Fruit fly (Drosophila melanogaster) whole organism, embryonic: ENCODE measurements around the gene CG8958.

Experiments used
- B-H1 ChIP-seq: fragments of 200-800 bp; sonication (Bioruptor generic); IDR thresholded peaks from 3 replicates; pipeline ENCODE4 v1.3.6; 2022; ENCODE audit warnings: missing biosample characterization, missing genetic modification characterization
- CG10147 ChIP-seq: fragments of 200-800 bp; sonication (Bioruptor generic); optimal IDR thresholded peaks from 2 replicates; lab custom pipeline; 2019; ENCODE audit warnings: missing biosample characterization, mild to moderate bottlenecking, missing genetic modification characterization, moderate library complexity
- CG1024 ChIP-seq: fragments of 200-800 bp; sonication (Bioruptor generic); IDR thresholded peaks from 2 replicates; pipeline ENCODE4 v1.3.6; 2022; ENCODE audit warnings: missing biosample characterization, missing genetic modification characterization
- CG11504 ChIP-seq: fragments of 200-800 bp; sonication (Bioruptor generic); optimal IDR thresholded peaks from 3 replicates; lab custom pipeline; 2019; ENCODE audit warnings: missing biosample characterization, mild to moderate bottlenecking, missing genetic modification characterization, moderate library complexity
- CG13296 ChIP-seq: fragments of 200-800 bp; sonication (Bioruptor generic); optimal IDR thresholded peaks from 3 replicates; lab custom pipeline; 2018; ENCODE audit warnings: missing biosample characterization, mild to moderate bottlenecking, missing genetic modification characterization
- CG14667 ChIP-seq: fragments of 200-800 bp; sonication (Bioruptor generic); IDR thresholded peaks from 2 replicates; pipeline ENCODE4 v1.3.6; 2022; ENCODE audit warnings: missing biosample characterization, missing genetic modification characterization
- CG1603 ChIP-seq: fragments of 200-800 bp; sonication (Bioruptor generic); optimal IDR thresholded peaks from 2 replicates; lab custom pipeline; 2019; ENCODE audit warnings: missing biosample characterization, mild to moderate bottlenecking, missing genetic modification characterization, moderate library complexity
- CG17328 ChIP-seq: fragments of 200-800 bp; sonication (Bioruptor generic); IDR thresholded peaks from 2 replicates; pipeline ENCODE4 v1.3.6; 2022; ENCODE audit warnings: missing biosample characterization, missing genetic modification characterization
- CG17802 ChIP-seq: fragments of 200-800 bp; sonication (Bioruptor generic); optimal IDR thresholded peaks from 2 replicates; lab custom pipeline; 2018; ENCODE audit warnings: missing biosample characterization, mild to moderate bottlenecking, missing genetic modification characterization, moderate library complexity
- CG34422 ChIP-seq: fragments of 200-800 bp; sonication (Bioruptor generic); IDR thresholded peaks from 3 replicates; pipeline ENCODE4 v1.3.6; 2022; ENCODE audit warnings: missing biosample characterization, missing genetic modification characterization
- Dbx ChIP-seq: fragments of 200-800 bp; sonication (Bioruptor generic); IDR thresholded peaks from 3 replicates; pipeline ENCODE4 v1.3.6; 2022; ENCODE audit warnings: missing biosample characterization, missing genetic modification characterization
- Deaf1 ChIP-seq: fragments of 200-800 bp; optimal IDR thresholded peaks from 3 replicates; lab custom pipeline; 2019; ENCODE audit warnings: missing biosample characterization, mild to moderate bottlenecking, missing genetic modification characterization, moderate library complexity
- Dll ChIP-seq: fragments of 200-800 bp; sonication (Bioruptor generic); IDR thresholded peaks from 4 replicates; pipeline ENCODE4 v1.3.6; 2022; ENCODE audit warnings: missing biosample characterization, missing genetic modification characterization; ENCODE audit not compliant: partially characterized antibody
- E2f2 ChIP-seq: fragments of 200-800 bp; sonication (Bioruptor generic); IDR thresholded peaks from 2 replicates; pipeline ENCODE4 v1.3.6; 2022; ENCODE audit warnings: missing biosample characterization, missing genetic modification characterization
- H2.0 ChIP-seq: fragments of 200-800 bp; sonication (Bioruptor generic); IDR thresholded peaks from 2 replicates; pipeline ENCODE4 v1.3.6; 2022; ENCODE audit warnings: missing biosample characterization, missing genetic modification characterization
- Hand ChIP-seq: fragments of 200-800 bp; sonication (Bioruptor generic); optimal IDR thresholded peaks from 2 replicates; lab custom pipeline; 2017; ENCODE audit warnings: mild to moderate bottlenecking, missing biosample characterization, missing genetic modification reagents, missing genetic modification characterization
- Hmr ChIP-seq: fragments of 200-800 bp; sonication (Bioruptor generic); optimal IDR thresholded peaks from 3 replicates; lab custom pipeline; 2017; ENCODE audit warnings: mild to moderate bottlenecking, missing biosample characterization, missing genetic modification reagents, missing genetic modification characterization
- Hr78 ChIP-seq, 2 experiments: fragments of 200-800 bp in 1 of 2; fragments of >200 bp in 1 of 2; sonication (Bioruptor generic) in 1 of 2; optimal IDR thresholded peaks; 2 replicates each; lab custom pipeline; 2017 to 2019; ENCODE audit warnings: missing biosample characterization in 2 of 2, missing genetic modification characterization in 2 of 2, mild to moderate bottlenecking in 1 of 2, moderate library complexity in 1 of 2
- Hsf ChIP-seq: fragments of 200-800 bp; sonication (Bioruptor generic); optimal IDR thresholded peaks from 3 replicates; lab custom pipeline; 2016; ENCODE audit warnings: missing biosample characterization, missing genetic modification characterization
- Jarid2 ChIP-seq: fragments of 200-800 bp; sonication (Bioruptor generic); optimal IDR thresholded peaks from 3 replicates; lab custom pipeline; 2017; ENCODE audit warnings: mild to moderate bottlenecking, missing biosample characterization, missing genetic modification reagents, missing genetic modification characterization
- MESR4 ChIP-seq: fragments of 200-800 bp; sonication (Bioruptor generic); optimal IDR thresholded peaks from 2 replicates; lab custom pipeline; 2018; ENCODE audit warnings: missing biosample characterization, mild to moderate bottlenecking, missing genetic modification characterization, moderate library complexity
- Scr ChIP-seq: fragments of 200-800 bp; sonication (Bioruptor generic); IDR thresholded peaks from 2 replicates; pipeline ENCODE4 v1.3.6; 2022; ENCODE audit warnings: missing biosample characterization, missing genetic modification characterization; ENCODE audit not compliant: partially characterized antibody
- Side ChIP-seq: fragments of 200-800 bp; sonication (Bioruptor generic); optimal IDR thresholded peaks from 2 replicates; lab custom pipeline; 2016; ENCODE audit warnings: missing biosample characterization, missing genetic modification characterization
- Sox102F ChIP-seq: fragments of 200-800 bp; sonication (Bioruptor generic); optimal IDR thresholded peaks from 2 replicates; lab custom pipeline; 2018; ENCODE audit warnings: missing biosample characterization, mild to moderate bottlenecking, missing genetic modification characterization, moderate library complexity
- Stat92E ChIP-seq, 3 experiments: fragments of >200 bp in 2 of 3; fragments of 200-800 bp in 1 of 3; sonication (Bioruptor generic) in 1 of 3; optimal IDR thresholded peaks; 2 replicates each; lab custom pipeline; 2017 to 2019; ENCODE audit warnings: missing biosample characterization in 3 of 3, missing genetic modification characterization in 3 of 3, mild to moderate bottlenecking in 1 of 3, moderate library complexity in 1 of 3
- al ChIP-seq: fragments of 200-800 bp; sonication (Bioruptor generic); IDR thresholded peaks from 2 replicates; pipeline ENCODE4 v1.3.6; 2022; ENCODE audit warnings: missing biosample characterization, missing genetic modification characterization
- bab2 ChIP-seq: fragments of 200-800 bp; sonication (Bioruptor generic); optimal IDR thresholded peaks from 2 replicates; lab custom pipeline; 2016; ENCODE audit warnings: missing biosample characterization, missing genetic modification characterization
- cas ChIP-seq: fragments of 200-800 bp; sonication (Bioruptor generic); IDR thresholded peaks from 2 replicates; pipeline ENCODE4 v1.3.6; 2022; ENCODE audit warnings: missing biosample characterization, missing genetic modification characterization
- crol ChIP-seq: fragments of 200-800 bp; sonication (Bioruptor generic); IDR thresholded peaks from 2 replicates; pipeline ENCODE4 v1.3.6; 2022; ENCODE audit warnings: missing biosample characterization, missing genetic modification characterization
- crp ChIP-seq, 2 experiments: fragments of 200-800 bp; sonication (Bioruptor generic); optimal IDR thresholded peaks; 2 replicates in 1 of 2; 3 replicates in 1 of 2; lab custom pipeline; 2017; ENCODE audit warnings: missing biosample characterization in 2 of 2, missing genetic modification characterization in 2 of 2, mild to moderate bottlenecking in 1 of 2, moderate library complexity in 1 of 2
- gem ChIP-seq: fragments of 200-800 bp; sonication (Bioruptor generic); optimal IDR thresholded peaks from 2 replicates; lab custom pipeline; 2019; ENCODE audit warnings: missing biosample characterization, mild to moderate bottlenecking, missing genetic modification characterization, moderate library complexity
- gt ChIP-seq: fragments of 200-800 bp; sonication (Bioruptor generic); IDR thresholded peaks from 2 replicates; pipeline ENCODE4 v1.3.6; 2022; ENCODE audit warnings: missing biosample characterization, missing genetic modification characterization
- ham ChIP-seq: fragments of 200-800 bp; sonication (Bioruptor generic); IDR thresholded peaks from 2 replicates; pipeline ENCODE4 v1.3.6; 2022; ENCODE audit warnings: missing biosample characterization, missing genetic modification characterization
- hb ChIP-seq: fragments of 200-800 bp; sonication (Bioruptor generic); IDR thresholded peaks from 3 replicates; pipeline ENCODE4 v1.3.6; 2022; ENCODE audit warnings: missing biosample characterization, missing genetic modification characterization; ENCODE audit not compliant: partially characterized antibody
- hkb ChIP-seq, 2 experiments: fragments of 200-800 bp in 1 of 2; fragments of >200 bp in 1 of 2; sonication (Bioruptor generic) in 1 of 2; IDR thresholded peaks in 1 of 2; optimal IDR thresholded peaks in 1 of 2; 2 replicates each; pipeline versions ENCODE4 v1.3.6 to Lab custom; 2017 to 2022; ENCODE audit warnings: missing biosample characterization in 1 of 2, missing genetic modification characterization in 1 of 2
- knrl ChIP-seq: fragments of 200-800 bp; sonication (Bioruptor generic); IDR thresholded peaks from 3 replicates; pipeline ENCODE4 v1.3.6; 2022; ENCODE audit warnings: missing biosample characterization, missing genetic modification characterization; ENCODE audit not compliant: partially characterized antibody
- lab ChIP-seq: fragments of 200-800 bp; sonication (Bioruptor generic); optimal IDR thresholded peaks from 3 replicates; lab custom pipeline; 2017; ENCODE audit warnings: missing biosample characterization, missing genetic modification characterization, mild to moderate bottlenecking, moderate library complexity, missing genetic modification reagents
- odd ChIP-seq: fragments of 200-800 bp; sonication (Bioruptor generic); optimal IDR thresholded peaks from 2 replicates; lab custom pipeline; 2017; ENCODE audit warnings: missing biosample characterization, mild to moderate bottlenecking, missing genetic modification characterization
- peb ChIP-seq: fragments of 200-800 bp; sonication (Bioruptor generic); IDR thresholded peaks from 2 replicates; pipeline ENCODE4 v1.3.6; 2022; ENCODE audit warnings: missing biosample characterization, missing genetic modification characterization
- sd ChIP-seq: fragments of 200-800 bp; sonication (Bioruptor generic); optimal IDR thresholded peaks from 3 replicates; lab custom pipeline; 2018; ENCODE audit warnings: missing biosample characterization, mild to moderate bottlenecking, missing genetic modification characterization, moderate library complexity
- sens ChIP-seq: fragments of 200-800 bp; sonication (Bioruptor generic); peaks from one replicate; lab custom pipeline; 2016; ENCODE audit warnings: missing biosample characterization, missing genetic modification characterization
- sisA ChIP-seq: fragments of 200-800 bp; sonication (Bioruptor generic); IDR thresholded peaks from 2 replicates; pipeline ENCODE4 v1.3.6; 2022; ENCODE audit warnings: missing biosample characterization, missing genetic modification characterization
- so ChIP-seq: fragments of 200-800 bp; sonication (Bioruptor generic); IDR thresholded peaks from 3 replicates; pipeline ENCODE4 v1.3.6; 2022; ENCODE audit warnings: missing biosample characterization, missing genetic modification characterization
- sqz ChIP-seq: fragments of 200-800 bp; sonication (Bioruptor generic); optimal IDR thresholded peaks from 3 replicates; lab custom pipeline; 2018; ENCODE audit warnings: missing biosample characterization, mild to moderate bottlenecking, missing genetic modification characterization
- ssp ChIP-seq: fragments of 200-800 bp; sonication (Bioruptor generic); IDR thresholded peaks from 2 replicates; pipeline ENCODE4 v1.3.6; 2022; ENCODE audit warnings: missing biosample characterization, missing genetic modification characterization
- sug ChIP-seq: fragments of 200-800 bp; optimal IDR thresholded peaks from 2 replicates; lab custom pipeline; 2019; ENCODE audit warnings: missing biosample characterization, mild to moderate bottlenecking, missing genetic modification characterization, moderate library complexity
- wor ChIP-seq: fragments of 200-800 bp; sonication (Bioruptor generic); IDR thresholded peaks from 2 replicates; pipeline ENCODE4 v1.3.6; 2022; ENCODE audit warnings: missing biosample characterization, missing genetic modification characterization

Gene CG8958

DNA sequence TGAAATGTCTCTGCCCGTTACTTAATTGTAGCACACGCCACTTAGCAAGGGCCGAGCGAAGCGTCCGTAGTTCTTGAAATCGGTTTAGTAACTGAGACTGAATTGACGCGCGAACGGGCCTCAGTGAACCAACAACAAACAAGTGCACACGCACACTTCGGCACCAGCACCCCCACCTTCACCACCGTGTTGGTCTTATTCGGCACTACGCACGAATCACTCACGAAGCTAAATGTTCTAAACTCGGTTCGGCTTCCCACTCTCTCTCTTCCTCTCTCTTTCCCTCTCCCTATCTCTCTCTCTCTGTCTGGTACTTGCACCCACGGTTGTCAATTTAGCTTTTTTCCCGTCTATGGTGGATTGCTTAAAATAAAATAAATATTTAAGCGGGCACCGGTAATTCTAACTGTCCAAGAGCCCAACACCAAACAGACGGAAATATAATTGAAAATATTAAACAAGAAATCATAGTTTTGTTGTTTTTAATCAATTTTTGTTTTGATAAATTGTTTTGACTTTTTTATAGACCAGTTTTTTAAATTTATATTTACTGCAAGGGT, 8.5 kb downstream of the CG8958 start, which contains the start of gene Tob (continued):
- TF ChIP-seq Side (GFP tag; lab: Kevin White, UChicago) (peak; percentile 3), Dbx (GFP tag; lab: Robert Waterston, UW) (peak; percentile 40; the same call in 2 of the 3 replicates), sqz (GFP tag; lab: Kevin White, UChicago) (peak; percentile 29), CG13296 (GFP tag; lab: Kevin White, UChicago) (no peak), CG17802 (tag; lab: Kevin White, UChicago) (peak; percentile 78), so (GFP tag; lab: Robert Waterston, UW) (peak; percentile 32; the same call in 1 of the 3 replicates), CG17328 (GFP tag; lab: Robert Waterston, UW) (0 out of 2 replicates have a peak, but pooled peaks have one; percentile 6), odd (GFP tag; lab: Kevin White, UChicago) (peak; percentile 3), hkb (optimal IDR thresholded peaks at IDR 0.05; lab: Kevin White, UChicago) (no peak), hkb (GFP tag; IDR thresholded peaks at IDR 0.05; lab: Robert Waterston, UW) (peak; percentile 30; the same call in 1 of the 2 replicates), crp (GFP tag; optimal IDR thresholded peaks at IDR 0.05; lab: Kevin White, UChicago) (peak in 1 of 2 experiments; percentile 1), bab2 (GFP tag; lab: Kevin White, UChicago) (no peak), knrl (GFP tag; lab: Robert Waterston, UW) (0 out of 3 replicates have a peak, but pooled peaks have one; percentile 34), Hsf (GFP tag; lab: Kevin White, UChicago) (peak; percentile 12), sd (tag; lab: Kevin White, UChicago) (peak; percentile 29), Hr78 (GFP tag; optimal IDR thresholded peaks at IDR 0.05; lab: Kevin White, UChicago) (peak in 1 of 2 experiments; percentile 29), Hmr (GFP tag; lab: Kevin White, UChicago) (peak; percentile 19), Sox102F (GFP tag; lab: Kevin White, UChicago) (peak; percentile 20), B-H1 (GFP tag; lab: Robert Waterston, UW) (no peak), gem (tag; lab: Kevin White, UChicago) (peak; percentile 48), Stat92E (GFP tag; optimal IDR thresholded peaks at IDR 0.05; lab: Kevin White, UChicago) (peak in 1 of 3 experiments; percentile 71), CG1024 (0 out of 2 replicates have a peak, but pooled peaks have one; percentile 20), CG10147 (no peak), MESR4 (peak; percentile 4), ham (GFP tag; lab: Robert Waterston, UW) (no peak), sens (peak; percentile 79), Hand (GFP tag; lab: Kevin White, UChicago) (peak; percentile 3), wor (GFP tag; lab: Robert Waterston, UW) (no peak), CG34422 (GFP tag; lab: Robert Waterston, UW) (0 out of 3 replicates have a peak, but pooled peaks have one; percentile 42), Dll (0 out of 4 replicates have a peak, but pooled peaks have one; percentile 21), Jarid2 (peak; percentile 93), lab (GFP tag; lab: Kevin White, UChicago) (peak; percentile 55), al (GFP tag; lab: Robert Waterston, UW) (no peak), ssp (GFP tag; lab: Robert Waterston, UW) (no peak), gt (GFP tag; lab: Robert Waterston, UW) (no peak), CG14667 (GFP tag; lab: Robert Waterston, UW) (no peak), sug (tag; lab: Kevin White, UChicago) (peak; percentile 82), peb (GFP tag; lab: Robert Waterston, UW) (no peak), crol (peak; percentile 93), E2f2 (GFP tag; lab: Robert Waterston, UW) (peak; percentile 36; the same call in 1 of the 2 replicates), CG11504 (peak; percentile 36), CG1603 (tag; lab: Kevin White, UChicago) (no peak), H2.0 (GFP tag; lab: Robert Waterston, UW) (peak; percentile 21; the same call in 1 of the 2 replicates), Deaf1 (tag; lab: Kevin White, UChicago) (peak; percentile 100), sisA (GFP tag; lab: Robert Waterston, UW) (no peak), cas (peak; percentile 12; the same call in 1 of the 2 replicates), Scr (GFP tag; lab: Robert Waterston, UW) (peak; percentile 12; the same call in 1 of the 2 replicates), hb (GFP tag; lab: Robert Waterston, UW) (no peak)
